Worm (Caenorhabditis elegans) whole organism, young adult: Measurements from ENCODE around the gene vem-1.

ENCODE experiments used
- attf-6 ChIP-seq: fragments of 200-800 bp; sonication (Bioruptor generic); IDR thresholded peaks from 2 replicates; pipeline ENCODE4 v1.3.6; 2022; ENCODE audit warnings: missing genetic modification reagents, missing genetic modification characterization, missing compliant biosample characterization
- ets-4 ChIP-seq: fragments of 200-800 bp; sonication (Bioruptor generic); optimal IDR thresholded peaks from 2 replicates; lab custom pipeline; 2018; ENCODE audit warnings: mild to moderate bottlenecking, missing genetic modification characterization, missing compliant biosample characterization
- nhr-80 ChIP-seq: sonication (generic microtip); optimal IDR thresholded peaks from 2 replicates; lab custom pipeline; 2016; ENCODE audit warnings: missing genetic modification characterization, missing compliant biosample characterization

DNA sequence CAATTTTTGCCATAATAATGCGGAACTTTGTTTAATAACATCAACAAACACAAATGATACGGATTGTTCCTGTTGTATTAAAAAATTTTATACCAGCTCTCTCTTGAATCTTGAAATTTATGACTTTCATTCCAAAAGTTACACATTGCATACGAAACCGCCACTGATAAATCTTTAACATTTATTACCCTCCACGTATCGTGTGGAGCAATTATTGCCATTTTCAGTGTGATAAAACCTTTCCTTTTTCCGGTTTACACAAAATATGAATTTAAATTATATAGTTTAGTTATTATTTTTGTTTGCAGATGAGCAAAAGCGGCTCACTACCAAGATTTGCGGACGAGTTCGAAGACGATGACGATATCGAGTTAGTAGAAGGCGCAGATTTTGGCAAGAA is 27.6 kb downstream of the vem-1 start, which contains the start of gene C18A11.3:
- TF ChIP-seq nhr-80 (tag; lab: Kevin White, UChicago) (no peak), ets-4 (GFP tag; lab: Kevin White, UChicago) (no peak), attf-6 (GFP tag; lab: Robert Waterston, UW) (no peak)
